Worm (Caenorhabditis elegans): Measurements from ENCODE around the gene srh-291.

- TF ChIP-seq T22C8.4 (GFP tag; IDR thresholded peaks at IDR 0.05) (no peak), flt-1 (GFP tag; IDR thresholded peaks at IDR 0.05) (no peak), ztf-29 (GFP tag; IDR thresholded peaks at IDR 0.05) (no peak), ztf-23 (GFP tag; IDR thresholded peaks at IDR 0.05) (no peak), cog-1 (tag; optimal IDR thresholded peaks at IDR 0.05) (no peak), klf-2 (GFP tag; conservative IDR thresholded peaks at IDR 0.05) (no peak), ref-1 (GFP tag; conservative IDR thresholded peaks at IDR 0.05) (no peak)
Measured at ce11 chrV:17777624-17778023, 27.8 kb upstream of the srh-291 start, which contains the start of gene C47A10.12.
